Fruit fly (Drosophila melanogaster) whole organism, embryonic: ENCODE measurements around the gene tmod.

Experiments used
- Antp ChIP-seq: fragments of 200-800 bp; sonication (Bioruptor generic); optimal IDR thresholded peaks from 3 replicates; lab custom pipeline; 2016; ENCODE audit warnings: missing biosample characterization, missing genetic modification characterization
- Asciz ChIP-seq: fragments of 200-800 bp; sonication (Bioruptor generic); optimal IDR thresholded peaks from 2 replicates; lab custom pipeline; 2017; ENCODE audit warnings: missing biosample characterization, mild to moderate bottlenecking, missing genetic modification characterization, missing genetic modification reagents
- C15 ChIP-seq: fragments of 200-800 bp; sonication (Bioruptor generic); IDR thresholded peaks from 3 replicates; pipeline ENCODE4 v1.3.6; 2022; ENCODE audit warnings: missing biosample characterization, missing genetic modification characterization
- CG10543 ChIP-seq: fragments of 200-800 bp; sonication (Bioruptor generic); optimal IDR thresholded peaks from 3 replicates; lab custom pipeline; 2017; ENCODE audit warnings: missing biosample characterization, mild to moderate bottlenecking, missing genetic modification characterization, moderate library complexity
- CG11695 ChIP-seq: fragments of 200-800 bp; sonication (Bioruptor generic); IDR thresholded peaks from 3 replicates; pipeline ENCODE4 v1.3.6; 2022; ENCODE audit warnings: missing biosample characterization, missing genetic modification characterization
- CG12391 ChIP-seq: fragments of 200-800 bp; sonication (Bioruptor generic); optimal IDR thresholded peaks from 3 replicates; lab custom pipeline; 2018; ENCODE audit warnings: missing biosample characterization, mild to moderate bottlenecking, missing genetic modification characterization, moderate library complexity
- CG12942 ChIP-seq: fragments of 200-800 bp; sonication (Bioruptor generic); optimal IDR thresholded peaks from 3 replicates; lab custom pipeline; 2016; ENCODE audit warnings: missing biosample characterization, missing genetic modification characterization
- CG14014 ChIP-seq: fragments of 200-800 bp; sonication (Bioruptor generic); IDR thresholded peaks from 2 replicates; pipeline ENCODE4 v1.3.6; 2022; ENCODE audit warnings: missing biosample characterization, missing genetic modification characterization
- CG17361 ChIP-seq: fragments of 200-800 bp; sonication (Bioruptor generic); IDR thresholded peaks from 3 replicates; pipeline ENCODE4 v1.3.6; 2022; ENCODE audit warnings: missing biosample characterization, missing genetic modification characterization
- CG17385 ChIP-seq: fragments of 200-800 bp; sonication (Bioruptor generic); optimal IDR thresholded peaks from 3 replicates; lab custom pipeline; 2018; ENCODE audit warnings: missing biosample characterization, mild to moderate bottlenecking, missing genetic modification characterization
- CG30403 ChIP-seq: fragments of 200-800 bp; sonication (Bioruptor generic); optimal IDR thresholded peaks from 3 replicates; lab custom pipeline; 2016; ENCODE audit warnings: missing biosample characterization, missing genetic modification characterization
- CG33213 ChIP-seq: fragments of 200-800 bp; sonication (Bioruptor generic); optimal IDR thresholded peaks from 3 replicates; lab custom pipeline; 2016; ENCODE audit warnings: missing biosample characterization, missing genetic modification characterization
- CG4328 ChIP-seq: fragments of 200-800 bp; sonication (Bioruptor generic); optimal IDR thresholded peaks from 3 replicates; lab custom pipeline; 2017; ENCODE audit warnings: missing biosample characterization, missing genetic modification reagents, missing genetic modification characterization
- CG6689 ChIP-seq: fragments of 200-800 bp; sonication (Bioruptor generic); IDR thresholded peaks from 2 replicates; pipeline ENCODE4 v1.3.6; 2022; ENCODE audit warnings: missing biosample characterization, missing genetic modification characterization
- CG6854 ChIP-seq: fragments of 200-800 bp; sonication (Bioruptor generic); optimal IDR thresholded peaks from 3 replicates; lab custom pipeline; 2017; ENCODE audit warnings: missing biosample characterization, mild to moderate bottlenecking, missing genetic modification characterization
- CG8765 ChIP-seq: fragments of 200-800 bp; sonication (Bioruptor generic); IDR thresholded peaks from 2 replicates; pipeline ENCODE4 v1.3.6; 2022; ENCODE audit warnings: missing biosample characterization, missing genetic modification characterization
- CG8924 ChIP-seq: fragments of 200-800 bp; optimal IDR thresholded peaks from 3 replicates; lab custom pipeline; 2019; ENCODE audit warnings: missing biosample characterization, mild to moderate bottlenecking, missing genetic modification characterization, moderate library complexity
- CG9817 ChIP-seq: fragments of 200-800 bp; sonication (Bioruptor generic); optimal IDR thresholded peaks from 2 replicates; lab custom pipeline; 2018; ENCODE audit warnings: missing biosample characterization, mild to moderate bottlenecking, missing genetic modification characterization, moderate library complexity
- CoRest ChIP-seq: fragments of 200-800 bp; sonication (Bioruptor generic); optimal IDR thresholded peaks from 3 replicates; lab custom pipeline; 2018; ENCODE audit warnings: missing biosample characterization, mild to moderate bottlenecking, missing genetic modification characterization, moderate library complexity
- D ChIP-seq, 2 experiments: fragments of 200-800 bp in 1 of 2; fragments of >200 bp in 1 of 2; sonication (Bioruptor generic) in 1 of 2; optimal IDR thresholded peaks; 2 replicates in 1 of 2; 3 replicates in 1 of 2; lab custom pipeline; 2017; ENCODE audit warnings: mild to moderate bottlenecking in 1 of 2, missing biosample characterization in 1 of 2, missing genetic modification characterization in 1 of 2, missing genetic modification reagents in 1 of 2
- D19B ChIP-seq: fragments of 200-800 bp; sonication (Bioruptor generic); optimal IDR thresholded peaks from 2 replicates; lab custom pipeline; 2017; ENCODE audit warnings: missing biosample characterization, mild to moderate bottlenecking, missing genetic modification characterization
- Dref ChIP-seq: fragments of 200-800 bp; sonication (Bioruptor generic); IDR thresholded peaks from 2 replicates; pipeline ENCODE4 v1.3.6; 2022; ENCODE audit warnings: missing biosample characterization, missing genetic modification characterization
- Gsc ChIP-seq: fragments of 200-800 bp; sonication (Bioruptor generic); IDR thresholded peaks from 2 replicates; pipeline ENCODE4 v1.3.6; 2022; ENCODE audit warnings: missing biosample characterization, missing genetic modification characterization
- Hr51 ChIP-seq, 2 experiments: fragments of 200-800 bp; sonication (Bioruptor generic); optimal IDR thresholded peaks; 2 replicates in 1 of 2; 3 replicates in 1 of 2; lab custom pipeline; 2016 to 2018; ENCODE audit warnings: missing biosample characterization in 2 of 2, missing genetic modification characterization in 2 of 2, mild to moderate bottlenecking in 1 of 2, moderate library complexity in 1 of 2
- Kr ChIP-seq: fragments of 200-800 bp; sonication (Bioruptor generic); optimal IDR thresholded peaks from 2 replicates; lab custom pipeline; 2017; ENCODE audit warnings: missing biosample characterization, mild to moderate bottlenecking, missing genetic modification characterization
- Lim3 ChIP-seq: fragments of 200-800 bp; sonication (Bioruptor generic); IDR thresholded peaks from 2 replicates; pipeline ENCODE4 v1.3.6; 2022; ENCODE audit warnings: missing biosample characterization, missing genetic modification characterization
- Rfx ChIP-seq: fragments of 200-800 bp; sonication (Bioruptor generic); IDR thresholded peaks from 2 replicates; pipeline ENCODE4 v1.3.6; 2022; ENCODE audit warnings: missing biosample characterization, missing genetic modification characterization
- Six4 ChIP-seq: fragments of 200-800 bp; sonication (Bioruptor generic); optimal IDR thresholded peaks from 2 replicates; lab custom pipeline; 2016; ENCODE audit warnings: missing biosample characterization, missing genetic modification characterization
- Trl ChIP-seq, 3 experiments: fragments of >200 bp in 2 of 3; fragments of 200-800 bp in 1 of 3; sonication (Bioruptor generic) in 1 of 3; optimal IDR thresholded peaks; 2 replicates in 1 of 3; 3 replicates in 2 of 3; lab custom pipeline; 2016 to 2017; ENCODE audit warnings: missing biosample characterization in 1 of 3, missing genetic modification characterization in 1 of 3
- bsh ChIP-seq, 2 experiments: fragments of 200-800 bp; sonication (Bioruptor generic); optimal IDR thresholded peaks; 2 replicates each; lab custom pipeline; 2017 to 2018; ENCODE audit warnings: mild to moderate bottlenecking in 2 of 2, missing biosample characterization in 2 of 2, missing genetic modification characterization in 2 of 2, moderate library complexity in 1 of 2
- chinmo ChIP-seq: fragments of 200-800 bp; sonication (Bioruptor generic); IDR thresholded peaks from 4 replicates; pipeline ENCODE4 v1.3.6; 2022; ENCODE audit warnings: missing biosample characterization, missing genetic modification characterization; ENCODE audit not compliant: partially characterized antibody
- crol ChIP-seq: fragments of 200-800 bp; sonication (Bioruptor generic); IDR thresholded peaks from 2 replicates; pipeline ENCODE4 v1.3.6; 2022; ENCODE audit warnings: missing biosample characterization, missing genetic modification characterization
- dati ChIP-seq: fragments of 200-800 bp; sonication (Bioruptor generic); IDR thresholded peaks from 2 replicates; pipeline ENCODE4 v1.3.6; 2022; ENCODE audit warnings: missing biosample characterization, missing genetic modification characterization
- dmrt99B ChIP-seq: fragments of 200-800 bp; sonication (Bioruptor generic); optimal IDR thresholded peaks from 2 replicates; lab custom pipeline; 2018; ENCODE audit warnings: missing biosample characterization, mild to moderate bottlenecking, missing genetic modification characterization, moderate library complexity
- dysf ChIP-seq: fragments of 200-800 bp; sonication (Bioruptor generic); IDR thresholded peaks from 3 replicates; pipeline ENCODE4 v1.3.6; 2022; ENCODE audit warnings: missing biosample characterization, missing genetic modification characterization
- eve ChIP-seq, 2 experiments: fragments of >200 bp; optimal IDR thresholded peaks; 2 replicates each; lab custom pipeline; 2017; ENCODE audit warnings: missing biosample characterization in 2 of 2, missing genetic modification characterization in 2 of 2
- gcm2 ChIP-seq: fragments of 200-800 bp; sonication (Bioruptor generic); optimal IDR thresholded peaks from 2 replicates; lab custom pipeline; 2016; ENCODE audit warnings: missing biosample characterization, missing genetic modification characterization
- grau ChIP-seq: fragments of 200-800 bp; optimal IDR thresholded peaks from 3 replicates; lab custom pipeline; 2019; ENCODE audit warnings: missing biosample characterization, mild to moderate bottlenecking, missing genetic modification characterization, moderate library complexity
- lmd ChIP-seq: fragments of 200-800 bp; sonication (Bioruptor generic); IDR thresholded peaks from 2 replicates; pipeline ENCODE4 v1.3.6; 2022; ENCODE audit warnings: missing biosample characterization, missing genetic modification characterization
- luna ChIP-seq: fragments of 200-800 bp; sonication (Bioruptor generic); optimal IDR thresholded peaks from 2 replicates; lab custom pipeline; 2016; ENCODE audit warnings: missing biosample characterization, missing genetic modification characterization
- nau ChIP-seq: fragments of 200-800 bp; sonication (Bioruptor generic); optimal IDR thresholded peaks from 3 replicates; lab custom pipeline; 2017; ENCODE audit warnings: missing biosample characterization, mild to moderate bottlenecking, missing genetic modification characterization, missing genetic modification reagents
- repo ChIP-seq: fragments of 200-800 bp; sonication (Bioruptor generic); optimal IDR thresholded peaks from 2 replicates; lab custom pipeline; 2016; ENCODE audit warnings: missing biosample characterization, missing genetic modification characterization
- sim ChIP-seq: fragments of 200-800 bp; sonication (Bioruptor generic); IDR thresholded peaks from 2 replicates; pipeline ENCODE4 v1.3.6; 2022; ENCODE audit warnings: missing biosample characterization, missing genetic modification characterization
- sqz ChIP-seq: fragments of 200-800 bp; sonication (Bioruptor generic); optimal IDR thresholded peaks from 3 replicates; lab custom pipeline; 2018; ENCODE audit warnings: missing biosample characterization, mild to moderate bottlenecking, missing genetic modification characterization
- tin ChIP-seq: fragments of 200-800 bp; sonication (Bioruptor generic); optimal IDR thresholded peaks from 3 replicates; lab custom pipeline; 2016; ENCODE audit warnings: missing biosample characterization, missing genetic modification characterization
- tup ChIP-seq: fragments of 200-800 bp; sonication (Bioruptor generic); optimal IDR thresholded peaks from 2 replicates; lab custom pipeline; 2016; ENCODE audit warnings: missing biosample characterization, mild to moderate bottlenecking, missing genetic modification characterization, moderate library complexity
- usp ChIP-seq: fragments of >200 bp; optimal IDR thresholded peaks from 2 replicates; lab custom pipeline; 2017; ENCODE audit warnings: missing biosample characterization, missing genetic modification characterization

tmod gene

DNA sequence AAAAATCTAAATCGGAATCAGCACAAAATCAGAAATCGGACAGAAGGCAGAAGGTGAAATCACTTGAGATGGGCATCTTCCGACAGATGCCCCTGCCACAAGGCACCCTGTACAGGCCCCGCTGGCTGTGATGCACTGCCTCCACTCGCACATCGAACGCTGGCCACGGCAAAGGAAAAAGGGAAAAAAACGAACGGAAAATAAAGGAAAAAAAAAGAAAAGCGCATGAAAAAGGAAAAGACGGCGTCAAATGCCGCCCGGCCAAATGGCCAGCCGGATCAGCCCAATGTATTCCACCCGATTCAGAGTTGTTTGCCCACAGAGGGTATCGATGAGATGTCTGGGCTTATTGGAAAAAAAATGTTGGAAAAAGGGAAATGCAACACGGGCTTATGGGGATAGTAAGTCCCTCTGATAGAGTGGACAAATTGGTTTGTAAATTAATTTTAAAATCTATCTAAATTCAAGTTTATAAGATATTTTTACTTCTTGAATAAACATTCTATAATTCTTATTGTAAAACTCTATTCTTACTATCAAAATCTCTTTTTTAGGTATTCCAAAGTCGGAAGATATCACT, 1.2 kb upstream of the tmod start (continued):
- TF ChIP-seq grau (tag; lab: Kevin White, UChicago): peak; percentile 27
- peak in 1 of 2 experiments; percentile 39 for TF ChIP-seq Hr51 (GFP tag; optimal IDR thresholded peaks at IDR 0.05; lab: Kevin White, UChicago)
- no peak for TF ChIP-seq D (optimal IDR thresholded peaks at IDR 0.05; lab: Kevin White, UChicago)
- peak; percentile 9 for TF ChIP-seq D (GFP tag; optimal IDR thresholded peaks at IDR 0.05; lab: Kevin White, UChicago)
- peak; percentile 3 to 28 for TF ChIP-seq bsh (GFP tag; optimal IDR thresholded peaks at IDR 0.05; lab: Kevin White, UChicago)
- TF ChIP-seq dati (GFP tag; lab: Robert Waterston, UW): no peak
- TF ChIP-seq sim: no peak
- TF ChIP-seq CG4328 (GFP tag; lab: Kevin White, UChicago): no peak
- TF ChIP-seq CG11695 (GFP tag; lab: Robert Waterston, UW): 0 out of 3 replicates have a peak, but pooled peaks have one; percentile 12
- TF ChIP-seq tup (GFP tag; lab: Kevin White, UChicago): no peak
- TF ChIP-seq Trl (optimal IDR thresholded peaks at IDR 0.05; lab: Kevin White, UChicago): no peak
- TF ChIP-seq Trl (GFP tag; optimal IDR thresholded peaks at IDR 0.05; lab: Kevin White, UChicago): no peak
- TF ChIP-seq tin (GFP tag; lab: Kevin White, UChicago): no peak
- no peak for TF ChIP-seq chinmo (GFP tag; lab: Robert Waterston, UW)
- TF ChIP-seq CG8765 (GFP tag; lab: Robert Waterston, UW): no peak
- TF ChIP-seq CG6689 (GFP tag; lab: Robert Waterston, UW): 0 out of 2 replicates have a peak, but pooled peaks have one; percentile 14
- peak; percentile 50 for TF ChIP-seq dmrt99B (tag; lab: Kevin White, UChicago)
- TF ChIP-seq CoRest: peak; percentile 17
- peak; percentile 53; the same call in 2 of the 3 replicates for TF ChIP-seq CG17361 (GFP tag; lab: Robert Waterston, UW)

DNA sequence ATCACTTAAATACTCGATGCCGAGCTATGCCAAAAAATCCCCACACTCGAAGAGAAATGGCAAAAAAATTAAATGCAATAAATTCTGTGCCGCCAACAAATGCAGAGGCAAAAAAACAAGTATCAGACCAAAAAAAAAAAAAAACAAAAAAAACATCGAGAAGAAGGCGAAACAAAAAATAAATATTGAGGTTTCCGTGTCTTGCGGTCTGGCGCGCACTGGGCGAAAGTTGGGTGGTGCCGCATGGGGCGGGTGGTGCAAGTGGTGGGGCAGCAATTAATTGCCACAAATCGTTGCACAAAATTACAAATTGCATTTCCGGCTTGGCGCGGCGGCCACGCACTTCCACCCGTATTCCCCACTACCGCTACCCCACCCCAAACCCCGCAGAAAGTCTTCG, 2.0 kb downstream of the tmod start:
- peak; percentile 61; the same call in 1 of the 2 replicates for TF ChIP-seq crol (GFP tag; lab: Robert Waterston, UW)
- no peak for TF ChIP-seq CG9817 (tag; lab: Kevin White, UChicago)

DNA sequence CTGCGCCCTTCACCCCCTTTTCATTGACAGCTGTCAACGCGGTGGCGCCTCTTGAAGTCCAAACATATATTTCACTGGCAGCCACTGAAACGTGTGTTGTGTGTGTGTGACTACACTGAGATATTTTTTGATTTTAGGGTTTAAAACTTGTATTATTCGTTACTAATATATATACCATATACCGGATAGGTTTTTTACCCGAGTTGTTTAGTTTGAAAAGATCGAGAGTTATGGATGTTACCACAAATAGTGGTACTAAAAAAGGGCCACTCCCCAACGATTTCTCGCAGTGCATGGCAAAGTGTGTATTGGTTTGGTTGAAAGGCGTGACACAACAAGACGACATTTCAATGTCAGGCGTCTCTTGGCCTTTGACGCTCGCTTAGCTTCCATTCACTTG, 4.0 kb downstream of the tmod start:
- TF ChIP-seq sqz (GFP tag; lab: Kevin White, UChicago) (no peak), CG33213 (GFP tag; lab: Kevin White, UChicago) (no peak), luna (GFP tag; lab: Kevin White, UChicago) (no peak), usp (GFP tag; lab: Kevin White, UChicago) (no peak), CG17385 (peak; percentile 8), Six4 (GFP tag; lab: Kevin White, UChicago) (no peak), Lim3 (no peak), dysf (peak; percentile 61; the same call in 2 of the 3 replicates), Rfx (GFP tag; lab: Robert Waterston, UW) (peak; percentile 57; the same call in 1 of the 2 replicates), Asciz (no peak), gcm2 (no peak), Gsc (GFP tag; lab: Robert Waterston, UW) (no peak), eve (GFP tag; optimal IDR thresholded peaks at IDR 0.05; lab: Kevin White, UChicago) (no peak), CG10543 (GFP tag; lab: Kevin White, UChicago) (no peak), Kr (GFP tag; lab: Kevin White, UChicago) (no peak), repo (GFP tag; lab: Kevin White, UChicago) (no peak), CG6854 (no peak), C15 (no peak), CG12391 (tag; lab: Kevin White, UChicago) (peak; percentile 19), Antp (peak; percentile 7), Dref (no peak), CG30403 (peak; percentile 13), D19B (GFP tag; lab: Kevin White, UChicago) (no peak), CG8924 (tag; lab: Kevin White, UChicago) (no peak), lmd (peak; percentile 48; the same call in 1 of the 2 replicates), CG12942 (no peak), nau (GFP tag; lab: Kevin White, UChicago) (no peak), CG14014 (GFP tag; lab: Robert Waterston, UW) (no peak)
